Fruit fly (Drosophila melanogaster) whole organism: ENCODE measurements around the gene eIF3i.

ENCODE experiments used
- CG8478 ChIP-seq: fragments of >200 bp; optimal IDR thresholded peaks from 2 replicates; lab custom pipeline; 2018; ENCODE audit warnings: inconsistent platforms
- pan ChIP-seq: fragments of >200 bp; optimal IDR thresholded peaks from 2 replicates; lab custom pipeline; 2017
- psq ChIP-seq: fragments of >200 bp; optimal IDR thresholded peaks from 2 replicates; lab custom pipeline; 2017
- usp ChIP-seq: fragments of >200 bp; optimal IDR thresholded peaks from 2 replicates; lab custom pipeline; 2017; ENCODE audit warnings: missing biosample characterization, missing genetic modification characterization, mixed read lengths

dm6 chr2L:4930541-4930940, 37.0 kb downstream of the eIF3i start:
- TF ChIP-seq usp (GFP tag; lab: Kevin White, UChicago) (no peak), pan (no peak), psq (no peak), CG8478 (lab: Kevin White, UChicago) (no peak)
